Fruit fly (Drosophila melanogaster) whole organism, adult: Measurements from ENCODE around the gene CG5026.

ENCODE experiments used
- CG11617 ChIP-seq: fragments of 200-800 bp; sonication (Bioruptor generic); optimal IDR thresholded peaks from 2 replicates; lab custom pipeline; 2017; ENCODE audit warnings: mild to moderate bottlenecking, missing biosample characterization, missing genetic modification reagents, missing genetic modification characterization
- CG12768 ChIP-seq: fragments of 200-800 bp; sonication (Bioruptor generic); optimal IDR thresholded peaks from 2 replicates; lab custom pipeline; 2017; ENCODE audit warnings: missing biosample characterization, missing genetic modification characterization, mild to moderate bottlenecking, moderate library complexity, missing genetic modification reagents
- CG14711 ChIP-seq: fragments of 200-800 bp; sonication (Bioruptor generic); optimal IDR thresholded peaks from 2 replicates; lab custom pipeline; 2018; ENCODE audit warnings: missing biosample characterization, mild to moderate bottlenecking, missing genetic modification characterization, moderate library complexity
- CG1620 ChIP-seq: fragments of 200-800 bp; sonication (Bioruptor generic); optimal IDR thresholded peaks from 2 replicates; lab custom pipeline; 2016; ENCODE audit warnings: missing biosample characterization, missing genetic modification characterization
- CG33017 ChIP-seq: fragments of 200-800 bp; sonication (Bioruptor generic); optimal IDR thresholded peaks from 2 replicates; lab custom pipeline; 2018; ENCODE audit warnings: missing biosample characterization, mild to moderate bottlenecking, missing genetic modification characterization, moderate library complexity
- CG5204 ChIP-seq: fragments of 200-800 bp; sonication (Bioruptor generic); optimal IDR thresholded peaks from 2 replicates; lab custom pipeline; 2016; ENCODE audit warnings: missing biosample characterization, missing genetic modification characterization
- CG7045 ChIP-seq: fragments of 200-800 bp; sonication (Bioruptor generic); optimal IDR thresholded peaks from 2 replicates; lab custom pipeline; 2017; ENCODE audit warnings: missing biosample characterization, mild to moderate bottlenecking, missing genetic modification characterization
- CG7101 ChIP-seq: fragments of 200-800 bp; sonication (Bioruptor generic); optimal IDR thresholded peaks from 2 replicates; lab custom pipeline; 2018; ENCODE audit warnings: missing biosample characterization, mild to moderate bottlenecking, missing genetic modification characterization, moderate library complexity
- Clk ChIP-seq: fragments of 200-800 bp; sonication (Bioruptor generic); optimal IDR thresholded peaks from 2 replicates; lab custom pipeline; 2017; ENCODE audit warnings: missing biosample characterization, missing genetic modification characterization
- Crg-1 ChIP-seq: fragments of 200-800 bp; sonication (Bioruptor generic); optimal IDR thresholded peaks from 2 replicates; lab custom pipeline; 2016; ENCODE audit warnings: missing biosample characterization, missing genetic modification characterization
- Hr96 ChIP-seq: fragments of 200-800 bp; sonication (Bioruptor generic); optimal IDR thresholded peaks from 2 replicates; lab custom pipeline; 2016; ENCODE audit warnings: missing biosample characterization, missing genetic modification characterization
- Mnt ChIP-seq: fragments of 200-800 bp; sonication (Bioruptor generic); optimal IDR thresholded peaks from 2 replicates; lab custom pipeline; 2016; ENCODE audit warnings: missing biosample characterization, mild to moderate bottlenecking, missing genetic modification characterization
- bab1 ChIP-seq: fragments of 200-800 bp; sonication (Bioruptor generic); optimal IDR thresholded peaks from 3 replicates; lab custom pipeline; 2019; ENCODE audit warnings: missing biosample characterization, mild to moderate bottlenecking, missing genetic modification characterization, moderate library complexity
- cic ChIP-seq: fragments of 200-800 bp; sonication (Bioruptor generic); optimal IDR thresholded peaks from 2 replicates; lab custom pipeline; 2017; ENCODE audit warnings: missing biosample characterization, mild to moderate bottlenecking, missing genetic modification characterization, moderate library complexity
- cnc ChIP-seq, 2 experiments: fragments of >200 bp; optimal IDR thresholded peaks; 2 replicates each; lab custom pipeline; 2017
- kay ChIP-seq: fragments of 200-800 bp; sonication (Bioruptor generic); peaks from one replicate; lab custom pipeline; 2016; ENCODE audit warnings: missing biosample characterization, missing genetic modification characterization, borderline replicate concordance
- ovo ChIP-seq: fragments of 200-800 bp; sonication (Bioruptor generic); optimal IDR thresholded peaks from 2 replicates; lab custom pipeline; 2016; ENCODE audit warnings: missing biosample characterization, missing genetic modification characterization
- pad ChIP-seq: fragments of 200-800 bp; sonication (Bioruptor generic); optimal IDR thresholded peaks from 3 replicates; lab custom pipeline; 2017; ENCODE audit warnings: missing biosample characterization, missing genetic modification characterization, mild to moderate bottlenecking, moderate library complexity, missing genetic modification reagents
- tj ChIP-seq: fragments of 200-800 bp; sonication (Bioruptor generic); optimal IDR thresholded peaks from 3 replicates; lab custom pipeline; 2017; ENCODE audit warnings: missing biosample characterization, mild to moderate bottlenecking, missing genetic modification characterization, moderate library complexity
- toe ChIP-seq: fragments of 200-800 bp; sonication (Bioruptor generic); optimal IDR thresholded peaks from 2 replicates; lab custom pipeline; 2016; ENCODE audit warnings: missing biosample characterization, missing genetic modification characterization

CG5026 gene

dm6 chr3L:8981495-8981894, 13.2 kb downstream of the CG5026 start, which contains the start of gene CG13314:
Gene CG13314, plus strand, starts transcription at chr3L:8981795.
- TF ChIP-seq Hr96 (GFP tag; lab: Kevin White, UChicago) (no peak), ovo (GFP tag; lab: Kevin White, UChicago) (no peak), Clk (no peak), CG1620 (GFP tag; lab: Kevin White, UChicago) (no peak), kay (GFP tag; lab: Kevin White, UChicago) (no peak), CG11617 (GFP tag; lab: Kevin White, UChicago) (no peak), CG7101 (tag; lab: Kevin White, UChicago) (no peak), Mnt (GFP tag; lab: Kevin White, UChicago) (no peak), CG7045 (GFP tag; lab: Kevin White, UChicago) (no peak), CG12768 (GFP tag; lab: Kevin White, UChicago) (no peak), pad (GFP tag; lab: Kevin White, UChicago) (no peak), CG33017 (tag; lab: Kevin White, UChicago) (no peak)

DNA sequence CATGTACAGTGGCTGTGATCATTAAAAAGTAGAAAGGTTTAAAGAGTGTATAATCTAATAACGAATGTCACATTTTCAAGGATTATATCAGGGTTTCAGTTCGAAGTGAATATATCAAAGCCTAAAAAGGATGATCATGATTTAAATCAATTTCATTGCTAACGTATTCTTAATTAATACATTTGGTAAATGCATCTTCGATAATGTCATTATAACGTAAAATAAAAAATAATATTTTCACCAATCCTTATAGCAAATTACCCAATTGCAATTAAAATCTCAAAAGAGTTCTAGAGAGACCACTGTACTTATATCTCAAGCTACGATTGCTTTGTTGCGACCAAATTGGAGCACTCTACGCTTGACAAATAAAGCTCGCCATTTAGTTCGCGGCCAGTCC, 13.7 kb downstream of the CG5026 start:
- TF ChIP-seq CG12768 (GFP tag; lab: Kevin White, UChicago) (no peak), CG7101 (tag; lab: Kevin White, UChicago) (no peak), CG14711 (tag; lab: Kevin White, UChicago) (no peak), CG5204 (GFP tag; lab: Kevin White, UChicago) (no peak), cic (GFP tag; lab: Kevin White, UChicago) (no peak), CG11617 (GFP tag; lab: Kevin White, UChicago) (no peak), bab1 (no peak), kay (GFP tag; lab: Kevin White, UChicago) (no peak), Clk (no peak), Crg-1 (GFP tag; lab: Kevin White, UChicago) (no peak), Hr96 (GFP tag; lab: Kevin White, UChicago) (no peak), toe (GFP tag; lab: Kevin White, UChicago) (no peak), pad (GFP tag; lab: Kevin White, UChicago) (no peak), CG33017 (tag; lab: Kevin White, UChicago) (no peak), CG1620 (GFP tag; lab: Kevin White, UChicago) (no peak), Mnt (GFP tag; lab: Kevin White, UChicago) (no peak), CG7045 (GFP tag; lab: Kevin White, UChicago) (no peak), cnc (optimal IDR thresholded peaks at IDR 0.05; lab: Kevin White, UChicago) (no peak)

- TF ChIP-seq tj (GFP tag; lab: Kevin White, UChicago) = peak; percentile 25
- TF ChIP-seq cic (GFP tag; lab: Kevin White, UChicago) = peak; percentile 79
- TF ChIP-seq cnc (optimal IDR thresholded peaks at IDR 0.05; lab: Kevin White, UChicago) = no peak
- peak; percentile 7 for TF ChIP-seq kay (GFP tag; lab: Kevin White, UChicago)
- TF ChIP-seq CG7045 (GFP tag; lab: Kevin White, UChicago) = peak; percentile 60
- no peak for TF ChIP-seq Clk
- TF ChIP-seq Crg-1 (GFP tag; lab: Kevin White, UChicago) = peak; percentile 19
- TF ChIP-seq CG11617 (GFP tag; lab: Kevin White, UChicago) = peak; percentile 28
- TF ChIP-seq bab1 = no peak
- TF ChIP-seq pad (GFP tag; lab: Kevin White, UChicago) = no peak
- peak; percentile 8 for TF ChIP-seq Hr96 (GFP tag; lab: Kevin White, UChicago)
- TF ChIP-seq ovo (GFP tag; lab: Kevin White, UChicago) = no peak
- TF ChIP-seq CG5204 (GFP tag; lab: Kevin White, UChicago) = no peak
- TF ChIP-seq CG33017 (tag; lab: Kevin White, UChicago) = peak; percentile 58
- peak; percentile 89 for TF ChIP-seq CG14711 (tag; lab: Kevin White, UChicago)
- peak; percentile 41 for TF ChIP-seq CG12768 (GFP tag; lab: Kevin White, UChicago)
- TF ChIP-seq toe (GFP tag; lab: Kevin White, UChicago) = no peak
- TF ChIP-seq Mnt (GFP tag; lab: Kevin White, UChicago) = peak; percentile 37
- no peak for TF ChIP-seq CG7101 (tag; lab: Kevin White, UChicago)
- no peak for TF ChIP-seq CG1620 (GFP tag; lab: Kevin White, UChicago)
Measured at dm6 chr3L:8985132-8985847, 17.0 kb downstream of the CG5026 start.

- TF ChIP-seq bab1 (no peak), toe (GFP tag; lab: Kevin White, UChicago) (no peak), CG7045 (GFP tag; lab: Kevin White, UChicago) (no peak), pad (GFP tag; lab: Kevin White, UChicago) (no peak), cic (GFP tag; lab: Kevin White, UChicago) (peak; percentile 29), CG5204 (GFP tag; lab: Kevin White, UChicago) (peak; percentile 64), Crg-1 (GFP tag; lab: Kevin White, UChicago) (peak; percentile 5), CG33017 (tag; lab: Kevin White, UChicago) (peak; percentile 70), tj (GFP tag; lab: Kevin White, UChicago) (peak; percentile 25), Clk (peak; percentile 13), CG1620 (GFP tag; lab: Kevin White, UChicago) (peak; percentile 28), Mnt (GFP tag; lab: Kevin White, UChicago) (peak; percentile 45), CG12768 (GFP tag; lab: Kevin White, UChicago) (peak; percentile 44), kay (GFP tag; lab: Kevin White, UChicago) (no peak), CG7101 (tag; lab: Kevin White, UChicago) (peak; percentile 59), ovo (GFP tag; lab: Kevin White, UChicago) (peak; percentile 22)
Measured at dm6 chr3L:8985848-8986320, 17.6 kb downstream of the CG5026 start, which contains the start of gene Galk. Gene Galk, minus strand, starts transcription at chr3L:8986091.

- peak; percentile 10 for TF ChIP-seq bab1
- no peak for TF ChIP-seq cic (GFP tag; lab: Kevin White, UChicago)
Measured at dm6 chr3L:8986582-8986981, 18.3 kb downstream of the CG5026 start, which contains the start of gene CG5068. Gene CG5068, plus strand, starts transcription at chr3L:8986710.
